Worm (Caenorhabditis elegans): ENCODE data around the gene irld-9.

DNA sequence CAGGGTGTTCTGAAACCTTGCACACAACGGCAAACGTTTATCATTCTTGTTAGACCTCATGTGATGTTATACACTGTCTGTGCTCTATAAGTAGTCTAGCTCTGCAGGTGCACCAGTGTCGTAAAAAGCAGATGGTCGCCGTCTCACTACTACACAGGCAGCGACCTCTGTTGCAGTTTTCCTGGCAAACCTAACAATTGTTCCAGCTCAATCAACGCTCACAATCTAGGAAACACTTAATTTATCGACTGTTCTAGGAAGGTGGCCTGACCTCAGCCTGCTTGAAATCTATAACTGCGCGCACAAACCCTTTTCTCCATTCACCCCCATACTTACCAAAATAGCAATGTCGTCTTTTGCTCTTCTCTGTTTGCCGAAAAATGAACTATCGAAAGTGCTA lies 14.4 kb downstream of the irld-9 start, which contains the start of gene fbxb-11:
- TF ChIP-seq him-1 (tag; optimal IDR thresholded peaks at IDR 0.05) (no peak), W03F9.2 (tag; optimal IDR thresholded peaks at IDR 0.05) (no peak), dao-5 (tag; optimal IDR thresholded peaks at IDR 0.05) (no peak)

Measured in whole organism, L4/young adult.